Worm (Caenorhabditis elegans): Measurements from ENCODE around the gene cyn-12.

cyn-12 gene

ce11 chrIV:7112312-7112711, 20.7 kb downstream of the cyn-12 start:
- peak; percentile 63; the same call in 1 of the 2 replicates for TF ChIP-seq egrh-3 (GFP tag; IDR thresholded peaks at IDR 0.05)

- TF ChIP-seq sea-2 (GFP tag; IDR thresholded peaks at IDR 0.05) (no peak), F37B4.10 (GFP tag; IDR thresholded peaks at IDR 0.05) (no peak), B0336.3 (GFP tag; IDR thresholded peaks at IDR 0.05) (no peak), egl-18 (GFP tag; IDR thresholded peaks at IDR 0.05) (no peak), lsy-27 (tag; optimal IDR thresholded peaks at IDR 0.05; ENCODE audit: borderline replicate concordance, insufficient read depth) (no peak), akir-1 (GFP tag; optimal IDR thresholded peaks at IDR 0.05) (no peak), F52B5.7 (tag; optimal IDR thresholded peaks at IDR 0.05) (no peak)
Measured at ce11 chrIV:7111354-7111753, 21.7 kb downstream of the cyn-12 start, which contains the start of the genes ZC477.7 and ssq-3. TSS of gene ZC477.7 (minus strand) at chrIV:7111454. TSS of gene ssq-3 (plus strand) at chrIV:7111604.

- TF ChIP-seq madf-8 (GFP tag; conservative IDR thresholded peaks at IDR 0.05) (no peak), akir-1 (GFP tag; optimal IDR thresholded peaks at IDR 0.05) (no peak), unc-62 (GFP tag; optimal IDR thresholded peaks at IDR 0.05) (no peak), F22D6.2 (tag; optimal IDR thresholded peaks at IDR 0.05) (no peak), egrh-3 (GFP tag; IDR thresholded peaks at IDR 0.05) (no peak), let-526 (GFP tag; IDR thresholded peaks at IDR 0.05) (no peak)
Measured at ce11 chrIV:7107893-7108292, 25.1 kb downstream of the cyn-12 start, which contains the start of gene ZC477.2. TSS of gene ZC477.2 (plus strand) at chrIV:7108193.

DNA sequence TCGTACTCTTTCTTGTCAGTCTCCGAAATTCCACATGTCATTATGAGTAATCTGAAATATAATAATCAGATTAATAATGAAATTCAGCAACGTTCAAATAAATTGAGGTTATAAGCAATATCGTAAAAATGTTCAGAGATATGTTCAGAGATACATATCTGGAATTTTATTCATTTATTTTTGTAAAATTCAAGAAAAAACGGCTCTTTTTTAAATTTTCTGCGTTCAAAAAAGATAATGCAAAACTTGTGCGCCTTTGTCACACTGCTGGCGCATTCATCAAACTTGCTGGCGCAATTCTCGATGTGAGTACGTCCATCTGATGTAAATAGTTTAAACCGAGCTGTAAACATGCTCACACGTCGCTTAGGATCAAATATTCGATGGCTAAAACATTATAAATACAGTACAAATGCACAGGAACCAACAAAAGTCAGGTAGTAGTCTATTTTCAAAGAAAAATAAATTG, 29.8 kb downstream of the cyn-12 start, which contains the start of the genes rde-8 and ZC477.3:
Gene rde-8 (minus strand): TSS at position 51 of the 469 bp plus-strand sequence.
Gene ZC477.3 (plus strand): TSS at position 282 of the 469 bp plus-strand sequence.
- no peak for TF ChIP-seq ceh-100 (GFP tag; IDR thresholded peaks at IDR 0.05)
- no peak for TF ChIP-seq nhr-120 (GFP tag; IDR thresholded peaks at IDR 0.05)
- TF ChIP-seq dox-1 (GFP tag; IDR thresholded peaks at IDR 0.05) = no peak
- TF ChIP-seq C06A6.2 (GFP tag; conservative IDR thresholded peaks at IDR 0.05) = no peak
- TF ChIP-seq aptf-2 (GFP tag; conservative IDR thresholded peaks at IDR 0.05) = no peak
- TF ChIP-seq F52B5.7 (tag; optimal IDR thresholded peaks at IDR 0.05) = no peak
- no peak for TF ChIP-seq nfya-2 (GFP tag; IDR thresholded peaks at IDR 0.05)
- no peak for TF ChIP-seq ztf-28 (GFP tag; IDR thresholded peaks at IDR 0.05)
- no peak for TF ChIP-seq ceh-27 (GFP tag; optimal IDR thresholded peaks at IDR 0.05)
- TF ChIP-seq cebp-1 (GFP tag; IDR thresholded peaks at IDR 0.05) = no peak
- no peak for TF ChIP-seq cebp-1 (tag; optimal IDR thresholded peaks at IDR 0.05)
- no peak for TF ChIP-seq K12H6.12 (tag; optimal IDR thresholded peaks at IDR 0.05)
- no peak for TF ChIP-seq cebp-2 (GFP tag; IDR thresholded peaks at IDR 0.05)
- no peak for TF ChIP-seq aptf-3 (GFP tag; IDR thresholded peaks at IDR 0.05)
- TF ChIP-seq sea-2 (GFP tag; IDR thresholded peaks at IDR 0.05) = no peak
- TF ChIP-seq Y67H2A.10 (GFP tag; conservative IDR thresholded peaks at IDR 0.05) = no peak
- TF ChIP-seq F33H1.4 (GFP tag; IDR thresholded peaks at IDR 0.05) = peak; percentile 65
- no peak for TF ChIP-seq mxl-1 (tag; optimal IDR thresholded peaks at IDR 0.05)
- 0 out of 2 replicates have a peak, but pooled peaks have one; percentile 30 for TF ChIP-seq Y53G8AR.9 (GFP tag; conservative IDR thresholded peaks at IDR 0.05)
- no peak for TF ChIP-seq athp-1 (tag; optimal IDR thresholded peaks at IDR 0.05)
- TF ChIP-seq madf-6 (GFP tag; IDR thresholded peaks at IDR 0.05) = peak; percentile 52; the same call in 1 of the 2 replicates
- TF ChIP-seq ztf-6 (GFP tag; IDR thresholded peaks at IDR 0.05) = no peak
- TF ChIP-seq nhr-27 (tag; optimal IDR thresholded peaks at IDR 0.05) = no peak
- no peak for TF ChIP-seq bed-2 (GFP tag; IDR thresholded peaks at IDR 0.05)
- no peak for TF ChIP-seq tbx-9 (tag; optimal IDR thresholded peaks at IDR 0.05; ENCODE audit: borderline replicate concordance)
- TF ChIP-seq ztf-25 (GFP tag; IDR thresholded peaks at IDR 0.05) = no peak
- TF ChIP-seq F37B4.10 (GFP tag; IDR thresholded peaks at IDR 0.05) = no peak
- TF ChIP-seq rec-8 (tag; optimal IDR thresholded peaks at IDR 0.05) = no peak
- TF ChIP-seq tbp1 (GFP tag; optimal IDR thresholded peaks at IDR 0.05) = peak; percentile 26
- no peak for TF ChIP-seq Y56A3A.18 (GFP tag; IDR thresholded peaks at IDR 0.05)
- no peak for TF ChIP-seq C17E4.6 (GFP tag; IDR thresholded peaks at IDR 0.05)
- TF ChIP-seq ekl-4 (GFP tag; IDR thresholded peaks at IDR 0.05) = 0 out of 2 replicates have a peak, but pooled peaks have one; percentile 8
- TF ChIP-seq ZK185.1 (tag; optimal IDR thresholded peaks at IDR 0.05; ENCODE audit: poor library complexity, severe bottlenecking) = peak; percentile 31
- TF ChIP-seq him-1 (tag; optimal IDR thresholded peaks at IDR 0.05) = no peak

Data from whole organism, young adult.